Worm (Caenorhabditis elegans) whole organism, L3 larva: ENCODE measurements around the gene sec-6.

Experiments
- aly-2 ChIP-seq: fragments of 150-350 bp; optimal IDR thresholded peaks from 2 replicates; lab custom pipeline; 2014; ENCODE audit warnings: missing biosample characterization, missing genetic modification characterization
- ama-1 ChIP-seq: fragments of 150-350 bp; optimal IDR thresholded peaks from 2 replicates; lab custom pipeline; 2018
- ceh-82 ChIP-seq: fragments of 150-350 bp; optimal IDR thresholded peaks from 2 replicates; lab custom pipeline; 2014; ENCODE audit warnings: missing biosample characterization, missing genetic modification characterization
- egl-27 ChIP-seq: sonication (generic microtip); optimal IDR thresholded peaks from 4 replicates; lab custom pipeline; 2017; ENCODE audit warnings: missing biosample characterization, missing genetic modification reagents, missing genetic modification characterization
- mdl-1 ChIP-seq: fragments of 150-350 bp; optimal IDR thresholded peaks from 2 replicates; lab custom pipeline; 2014; ENCODE audit warnings: missing biosample characterization, missing genetic modification characterization
- nhr-12 ChIP-seq: fragments of 150-350 bp; optimal IDR thresholded peaks from 2 replicates; lab custom pipeline; 2014; ENCODE audit warnings: missing biosample characterization, missing genetic modification characterization
- nhr-28 ChIP-seq: fragments of 150-350 bp; optimal IDR thresholded peaks from 2 replicates; lab custom pipeline; 2014; ENCODE audit warnings: missing biosample characterization, missing genetic modification characterization
- pqm-1 ChIP-seq: fragments of 150-350 bp; optimal IDR thresholded peaks from 2 replicates; lab custom pipeline; 2017; ENCODE audit warnings: missing biosample characterization, missing genetic modification characterization, inconsistent platforms
- tbx-2 ChIP-seq: sonication (generic microtip); optimal IDR thresholded peaks from 2 replicates; lab custom pipeline; 2016; ENCODE audit warnings: mild to moderate bottlenecking, missing genetic modification characterization, missing compliant biosample characterization
- unc-62 ChIP-seq: fragments of 150-350 bp; sonication (generic microtip); optimal IDR thresholded peaks from 4 replicates; lab custom pipeline; 2014; ENCODE audit warnings: missing biosample characterization, missing genetic modification reagents, missing genetic modification characterization

ce11 chrII:5391447-5391846 is 32.1 kb downstream of the sec-6 start:
- TF ChIP-seq ceh-82 (tag; lab: Kevin White, UChicago), result no peak
- TF ChIP-seq egl-27 (tag; lab: Kevin White, UChicago), result no peak
- no peak for TF ChIP-seq aly-2
- no peak for TF ChIP-seq tbx-2 (tag; lab: Kevin White, UChicago)
- TF ChIP-seq nhr-28 (tag; lab: Kevin White, UChicago), result no peak
- no peak for TF ChIP-seq nhr-12 (tag; lab: Kevin White, UChicago)
- TF ChIP-seq mdl-1, result no peak
- TF ChIP-seq unc-62, result no peak
- no peak for TF ChIP-seq ama-1
- no peak for TF ChIP-seq pqm-1
